Worm (Caenorhabditis elegans) whole organism, early embryonic: ENCODE results near the gene nspe-2.

Experiments
- B0310.2 ChIP-seq: sonication (generic microtip); optimal IDR thresholded peaks from 2 replicates; lab custom pipeline; 2016; ENCODE audit warnings: mild to moderate bottlenecking, missing genetic modification characterization, missing compliant biosample characterization
- flt-1 ChIP-seq: fragments of 200-800 bp; sonication (Bioruptor generic); IDR thresholded peaks from 2 replicates; pipeline ENCODE4 v1.3.6; 2022; ENCODE audit warnings: missing genetic modification characterization, missing compliant biosample characterization
- sea-1 ChIP-seq: fragments of 200-800 bp; sonication (Bioruptor generic); conservative IDR thresholded peaks from 2 replicates; pipeline ENCODE4 v1.3.6; 2022; ENCODE audit warnings: missing genetic modification characterization, missing compliant biosample characterization

DNA sequence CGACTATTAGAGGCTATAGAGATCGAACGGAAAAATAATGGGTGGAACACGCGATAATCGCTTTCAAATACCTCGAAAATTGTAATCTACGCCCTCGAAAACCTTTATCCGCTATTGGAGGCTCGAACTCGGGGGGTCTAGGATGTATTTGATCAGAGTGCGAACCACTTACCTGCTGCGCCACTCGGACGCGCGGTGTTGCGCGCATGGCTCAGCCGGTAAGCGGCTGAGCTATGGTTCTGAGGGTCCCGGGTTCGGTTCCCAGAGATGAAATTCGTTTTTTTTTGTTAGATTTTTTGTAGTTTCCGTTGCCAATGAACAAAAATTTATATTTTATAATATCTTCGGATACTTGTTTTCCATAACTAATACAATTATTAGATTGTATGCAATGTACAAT, 49.0 kb upstream of the nspe-2 start:
- no peak for TF ChIP-seq B0310.2 (tag; lab: Kevin White, UChicago)
- TF ChIP-seq sea-1 (GFP tag; lab: Robert Waterston, UW): no peak
- TF ChIP-seq flt-1 (GFP tag; lab: Robert Waterston, UW): no peak
